Worm (Caenorhabditis elegans): ENCODE data around the gene nhr-233.

Gene nhr-233

DNA sequence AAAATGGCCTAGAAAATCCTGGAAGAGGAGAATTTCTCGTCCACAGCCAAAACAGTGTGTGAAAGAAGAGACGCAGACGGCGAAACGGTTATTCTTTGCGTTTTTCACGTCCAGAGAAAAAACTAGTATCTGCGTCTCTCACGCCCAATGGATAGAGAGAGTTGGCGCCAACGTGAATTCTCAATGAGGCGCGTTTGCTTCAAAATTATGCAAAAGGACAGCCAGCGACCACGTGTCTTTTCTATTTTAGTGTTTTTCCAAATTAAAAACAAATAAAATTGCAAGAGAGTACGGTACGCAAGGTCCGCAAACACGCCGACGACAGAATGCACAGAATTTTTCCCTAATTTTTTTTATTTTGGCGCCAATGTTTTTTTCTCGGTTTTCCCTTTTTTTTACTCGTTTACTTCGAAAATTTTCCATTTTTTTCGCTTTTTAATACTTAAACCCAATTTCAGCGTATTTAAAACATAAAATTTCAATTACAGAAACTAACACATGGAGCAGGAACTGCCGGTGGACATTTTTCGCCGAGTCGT, 32.6 kb downstream of the nhr-233 start, which contains the start of gene Y32B12B.2:
Gene Y32B12B.2, plus strand, starts transcription at position 489 of the 539 bp plus-strand sequence.
- TF ChIP-seq sptf-1 (tag; optimal IDR thresholded peaks at IDR 0.05) (peak; percentile 11), drap-1 (GFP tag; optimal IDR thresholded peaks at IDR 0.05) (no peak), ztf-11 (tag; optimal IDR thresholded peaks at IDR 0.05) (no peak), ceh-39 (tag; optimal IDR thresholded peaks at IDR 0.05) (no peak), ces-1 (GFP tag; optimal IDR thresholded peaks at IDR 0.05) (no peak), lsy-2 (tag; optimal IDR thresholded peaks at IDR 0.05) (peak; percentile 94), tbx-8 (GFP tag; optimal IDR thresholded peaks at IDR 0.05) (no peak), pha-4 (tag; optimal IDR thresholded peaks at IDR 0.05) (no peak), zip-8 (tag; optimal IDR thresholded peaks at IDR 0.05) (no peak), ceh-83 (GFP tag; optimal IDR thresholded peaks at IDR 0.05) (no peak)

DNA sequence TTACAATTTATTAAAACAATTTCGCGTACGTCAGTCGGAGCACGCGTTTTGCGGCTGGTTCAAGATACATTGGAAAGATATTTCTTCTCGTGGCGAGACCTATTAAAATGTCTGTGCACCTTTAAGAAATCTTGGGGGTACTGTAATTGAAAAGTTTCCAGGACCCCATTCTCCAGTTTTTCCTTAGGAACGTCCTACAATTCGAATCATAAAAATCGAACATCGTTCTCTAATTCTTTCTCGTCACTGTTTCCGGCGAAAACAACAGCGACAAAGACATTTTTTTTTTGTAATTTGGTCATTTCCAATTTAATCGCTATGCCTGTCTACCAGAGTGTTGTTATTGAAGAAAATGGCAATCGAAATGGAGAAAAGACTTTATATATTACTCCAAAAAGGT, 33.9 kb downstream of the nhr-233 start, which contains the start of gene Y32B12B.1:
Gene Y32B12B.1, plus strand, starts transcription at position 301 of the 400 bp plus-strand sequence.
- TF ChIP-seq cnd-1 (tag; optimal IDR thresholded peaks at IDR 0.05) (no peak), ceh-43 (GFP tag; optimal IDR thresholded peaks at IDR 0.05) (no peak), ham-2 (GFP tag; optimal IDR thresholded peaks at IDR 0.05) (no peak), snpc-4 (tag; optimal IDR thresholded peaks at IDR 0.05) (no peak), flh-1 (GFP tag; optimal IDR thresholded peaks at IDR 0.05) (no peak), lsy-2 (tag; optimal IDR thresholded peaks at IDR 0.05) (no peak)

DNA sequence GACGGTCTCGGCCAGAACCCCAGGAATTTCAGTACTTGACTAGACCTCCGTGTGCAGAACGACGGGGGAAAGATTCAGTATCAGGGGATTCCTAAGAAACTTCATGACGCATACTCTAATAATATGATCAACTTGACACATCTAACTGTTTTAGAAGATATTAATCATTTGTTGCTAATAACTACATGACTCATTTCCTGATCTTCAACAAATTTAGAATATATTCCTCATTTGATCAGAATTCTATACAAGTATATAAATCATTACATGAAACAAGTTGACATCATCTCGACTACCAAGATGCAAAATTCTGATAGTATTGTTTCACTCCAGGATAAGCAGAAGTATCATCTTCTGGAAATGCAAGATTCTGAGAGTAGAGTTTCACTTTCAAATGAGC, 35.4 kb downstream of the nhr-233 start, which contains the start of gene Y32B12B.8:
Gene Y32B12B.8, plus strand, starts transcription at position 301 of the 400 bp plus-strand sequence.
- TF ChIP-seq bed-3 (GFP tag; optimal IDR thresholded peaks at IDR 0.05) (no peak), mls-2 (tag; optimal IDR thresholded peaks at IDR 0.05) (no peak)

DNA sequence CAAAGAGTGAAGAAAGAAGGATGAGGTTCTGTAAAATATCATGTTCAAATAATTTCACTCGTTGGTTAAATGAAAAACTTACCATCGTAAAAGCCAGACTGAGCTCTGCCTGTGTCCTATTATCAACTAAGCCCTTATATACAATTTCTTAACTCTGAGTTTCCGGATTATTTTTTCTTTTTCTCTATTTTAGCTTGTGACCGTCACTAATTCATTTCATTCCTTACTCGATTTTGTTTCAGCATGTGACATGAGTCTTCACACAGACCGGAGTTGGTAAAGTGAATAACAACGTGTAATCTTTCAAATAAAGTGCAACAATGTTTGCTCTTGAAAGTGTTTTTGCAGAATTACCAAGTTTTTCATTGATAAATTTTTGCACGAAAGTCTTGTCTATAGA, 36.6 kb downstream of the nhr-233 start, which contains the start of gene cpr-2:
Gene cpr-2, minus strand, starts transcription at position 101 of the 400 bp plus-strand sequence.
- TF ChIP-seq ceh-39 (tag; optimal IDR thresholded peaks at IDR 0.05), result no peak
- TF ChIP-seq mep-1 (tag; optimal IDR thresholded peaks at IDR 0.05), result no peak

DNA sequence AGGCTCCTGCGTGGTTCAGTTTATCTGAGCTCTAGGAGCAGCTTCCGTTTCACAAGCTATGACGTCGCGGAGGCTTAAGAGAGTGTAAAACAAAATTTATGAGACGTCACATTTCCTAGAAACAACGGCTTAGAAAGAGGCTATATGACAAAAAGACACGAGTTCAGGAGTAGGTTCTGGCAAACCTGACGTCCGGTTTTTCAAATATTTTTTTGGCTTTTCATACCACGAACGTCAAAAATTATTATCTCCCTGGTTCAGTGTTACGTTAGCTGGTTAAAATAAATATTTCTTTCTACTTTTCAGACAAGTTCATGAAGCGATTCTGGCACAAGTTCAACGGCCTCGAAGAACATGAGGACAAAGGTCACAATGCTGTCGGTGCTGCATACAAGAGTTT, 42.8 kb downstream of the nhr-233 start, which contains the start of gene F36D3.16:
Gene F36D3.16, plus strand, starts transcription at position 301 of the 400 bp plus-strand sequence.
- TF ChIP-seq mep-1 (tag; optimal IDR thresholded peaks at IDR 0.05) (no peak), ceh-83 (GFP tag; optimal IDR thresholded peaks at IDR 0.05) (no peak), unc-120 (tag; optimal IDR thresholded peaks at IDR 0.05; ENCODE audit: poor library complexity, severe bottlenecking) (no peak), snpc-4 (tag; optimal IDR thresholded peaks at IDR 0.05) (no peak), lin-32 (GFP tag; optimal IDR thresholded peaks at IDR 0.05) (no peak), nhr-76 (tag; optimal IDR thresholded peaks at IDR 0.05) (no peak), ceh-43 (GFP tag; optimal IDR thresholded peaks at IDR 0.05) (no peak), tbx-8 (GFP tag; optimal IDR thresholded peaks at IDR 0.05) (no peak), nhr-28 (tag; optimal IDR thresholded peaks at IDR 0.05) (no peak), mab-5 (tag; optimal IDR thresholded peaks at IDR 0.05) (no peak), zip-8 (tag; optimal IDR thresholded peaks at IDR 0.05) (no peak), nhr-2 (tag; optimal IDR thresholded peaks at IDR 0.05) (no peak)

DNA sequence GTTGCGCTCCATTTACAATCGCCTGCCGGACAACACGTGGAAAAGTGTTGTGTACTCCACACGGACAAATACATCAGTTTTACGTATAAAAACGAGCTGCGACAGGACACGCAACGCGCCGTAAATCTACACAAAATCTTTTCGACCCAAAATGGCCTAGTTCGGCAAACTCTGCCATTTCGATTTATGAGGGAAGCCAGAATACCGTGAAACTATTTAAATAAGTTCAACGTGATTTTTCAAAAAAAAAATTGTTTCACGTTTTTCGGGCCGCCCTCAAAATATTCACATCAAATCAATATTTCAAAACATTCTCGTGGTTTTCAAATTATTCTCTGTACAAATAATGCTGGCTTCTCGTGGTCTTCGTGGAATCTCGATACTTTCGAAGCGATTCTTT, 43.7 kb downstream of the nhr-233 start, which contains the start of gene F36D3.8:
Gene F36D3.8, plus strand, starts transcription at position 301 of the 400 bp plus-strand sequence.
- no peak for TF ChIP-seq nhr-237 (tag; optimal IDR thresholded peaks at IDR 0.05)
- no peak for TF ChIP-seq M03D4.4 (tag; optimal IDR thresholded peaks at IDR 0.05)
- no peak for TF ChIP-seq sptf-1 (tag; optimal IDR thresholded peaks at IDR 0.05)
- TF ChIP-seq elt-1 (tag; optimal IDR thresholded peaks at IDR 0.05; ENCODE audit: borderline replicate concordance, insufficient read depth), result no peak
- TF ChIP-seq ces-1 (GFP tag; optimal IDR thresholded peaks at IDR 0.05), result no peak

DNA sequence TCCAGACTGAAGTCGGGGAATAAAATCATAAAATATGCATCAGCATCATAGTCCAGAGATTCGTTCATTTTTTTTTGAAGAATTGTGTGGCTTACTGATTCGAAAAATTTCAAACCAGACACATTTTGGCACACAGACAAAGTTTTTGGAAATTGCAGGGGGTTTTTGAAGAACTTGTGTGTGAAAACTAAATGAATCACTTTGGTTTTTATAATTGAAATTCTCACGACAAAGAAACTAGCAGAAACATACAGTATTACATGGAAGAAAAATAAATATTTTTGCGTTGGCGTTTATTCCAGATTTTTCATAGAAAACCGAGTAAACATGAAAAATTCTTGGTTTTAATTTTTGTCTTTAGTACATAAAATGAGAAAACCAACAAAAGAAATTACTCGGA, 48.4 kb downstream of the nhr-233 start, which contains the start of gene srw-34:
Gene srw-34, minus strand, starts transcription at position 101 of the 400 bp plus-strand sequence.
- TF ChIP-seq ceh-43 (GFP tag; optimal IDR thresholded peaks at IDR 0.05), result no peak
- TF ChIP-seq elt-1 (tag; optimal IDR thresholded peaks at IDR 0.05; ENCODE audit: borderline replicate concordance, insufficient read depth), result no peak
- no peak for TF ChIP-seq tbx-8 (GFP tag; optimal IDR thresholded peaks at IDR 0.05)
- no peak for TF ChIP-seq lin-13 (tag; optimal IDR thresholded peaks at IDR 0.05)
- TF ChIP-seq mab-5 (tag; optimal IDR thresholded peaks at IDR 0.05), result no peak
- TF ChIP-seq sem-2 (GFP tag; optimal IDR thresholded peaks at IDR 0.05), result no peak
- TF ChIP-seq flh-1 (GFP tag; optimal IDR thresholded peaks at IDR 0.05), result no peak
- TF ChIP-seq ham-2 (GFP tag; optimal IDR thresholded peaks at IDR 0.05), result no peak
- TF ChIP-seq unc-120 (tag; optimal IDR thresholded peaks at IDR 0.05; ENCODE audit: poor library complexity, severe bottlenecking), result no peak
- no peak for TF ChIP-seq sptf-1 (tag; optimal IDR thresholded peaks at IDR 0.05)
- no peak for TF ChIP-seq mls-2 (tag; optimal IDR thresholded peaks at IDR 0.05)
- TF ChIP-seq unc-39 (tag; optimal IDR thresholded peaks at IDR 0.05), result no peak
- TF ChIP-seq ces-1 (GFP tag; optimal IDR thresholded peaks at IDR 0.05), result no peak
- TF ChIP-seq hlh-1 (tag; optimal IDR thresholded peaks at IDR 0.05), result no peak
- no peak for TF ChIP-seq elt-3 (tag; optimal IDR thresholded peaks at IDR 0.05)
- no peak for TF ChIP-seq mep-1 (tag; optimal IDR thresholded peaks at IDR 0.05)
- no peak for TF ChIP-seq zip-8 (tag; optimal IDR thresholded peaks at IDR 0.05)
- no peak for TF ChIP-seq snpc-4 (tag; optimal IDR thresholded peaks at IDR 0.05)
